Fruit fly (Drosophila melanogaster): Measurements from ENCODE around the gene CG31693.

The CG31693 gene

DNA sequence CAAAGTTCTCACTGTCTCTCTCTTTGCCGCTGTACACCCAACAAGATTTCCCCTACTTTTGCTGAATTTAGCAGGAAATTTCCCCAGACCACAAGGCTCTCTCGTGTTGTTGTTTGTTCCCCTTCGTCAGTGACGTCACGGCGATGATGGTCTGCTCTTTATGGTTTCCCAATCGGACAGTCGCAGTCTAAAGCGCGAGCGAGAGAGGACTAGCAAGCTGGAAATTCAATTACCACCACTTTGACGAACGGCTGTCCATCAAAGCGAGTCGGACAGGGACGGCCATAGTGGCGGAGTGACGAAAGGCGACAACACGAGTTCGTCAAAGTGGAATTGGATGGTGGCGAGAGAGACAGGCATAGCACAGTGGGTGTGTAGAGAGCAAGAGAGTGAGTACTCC is 9.4 kb downstream of the CG31693 start (continued):
- peak; percentile 99 for TF ChIP-seq Neu2 (GFP tag; optimal IDR thresholded peaks at IDR 0.05; ENCODE audit: borderline replicate concordance)
- peak; percentile 78 for TF ChIP-seq sens (GFP tag)
- no peak for TF ChIP-seq CG43689 (GFP tag; IDR thresholded peaks at IDR 0.05)
- peak; percentile 100 for TF ChIP-seq CG1832 (GFP tag; optimal IDR thresholded peaks at IDR 0.05)
- no peak for TF ChIP-seq CG17568 (GFP tag; optimal IDR thresholded peaks at IDR 0.05)
- TF ChIP-seq Trl (optimal IDR thresholded peaks at IDR 0.05), result peak; percentile 83 to 96
- TF ChIP-seq Trl (GFP tag; optimal IDR thresholded peaks at IDR 0.05), result peak; percentile 65
- peak; percentile 85 for TF ChIP-seq CG42726 (GFP tag; IDR thresholded peaks at IDR 0.05; ENCODE audit: partially characterized antibody)
- TF ChIP-seq CoRest (tag; optimal IDR thresholded peaks at IDR 0.05), result peak; percentile 80
- TF ChIP-seq prd (optimal IDR thresholded peaks at IDR 0.05), result no peak
- TF ChIP-seq prd (GFP tag; IDR thresholded peaks at IDR 0.05), result peak; percentile 46; the same call in 1 of the 3 replicates
- peak; percentile 75 for TF ChIP-seq crol (GFP tag; IDR thresholded peaks at IDR 0.05)
- 0 out of 2 replicates have a peak, but pooled peaks have one; percentile 11 for TF ChIP-seq GATAe (GFP tag; conservative IDR thresholded peaks at IDR 0.05)
- TF ChIP-seq CG1647 (GFP tag; optimal IDR thresholded peaks at IDR 0.05), result no peak
- no peak for TF ChIP-seq Sry-δ (GFP tag; optimal IDR thresholded peaks at IDR 0.05)
- TF ChIP-seq disco-r (GFP tag; optimal IDR thresholded peaks at IDR 0.05), result peak; percentile 16
- peak; percentile 59; the same call in 2 of the 3 replicates for TF ChIP-seq knrl (GFP tag; IDR thresholded peaks at IDR 0.05; ENCODE audit: partially characterized antibody)
- no peak for TF ChIP-seq CG10147 (GFP tag; optimal IDR thresholded peaks at IDR 0.05)
- TF ChIP-seq cas (GFP tag; IDR thresholded peaks at IDR 0.05), result no peak
- peak; percentile 1 for TF ChIP-seq Antp (GFP tag; optimal IDR thresholded peaks at IDR 0.05)
- peak; percentile 57; the same call in 1 of the 3 replicates for TF ChIP-seq Dbx (GFP tag; IDR thresholded peaks at IDR 0.05)
- peak; percentile 99 for TF ChIP-seq z (GFP tag; IDR thresholded peaks at IDR 0.05)
- TF ChIP-seq ftz-f1 (GFP tag; optimal IDR thresholded peaks at IDR 0.05), result peak; percentile 68
- no peak for TF ChIP-seq CG2678 (tag; optimal IDR thresholded peaks at IDR 0.05)
- TF ChIP-seq tin (GFP tag; optimal IDR thresholded peaks at IDR 0.05), result no peak
- peak; percentile 99 for TF ChIP-seq abd-A (tag; optimal IDR thresholded peaks at IDR 0.05)
- TF ChIP-seq Scr (GFP tag; IDR thresholded peaks at IDR 0.05; ENCODE audit: partially characterized antibody), result peak; percentile 61
- peak; percentile 89 for TF ChIP-seq Deaf1 (tag; optimal IDR thresholded peaks at IDR 0.05)
- peak; percentile 76 for TF ChIP-seq ash1 (GFP tag; optimal IDR thresholded peaks at IDR 0.05)
- TF ChIP-seq HLH4C (GFP tag; IDR thresholded peaks at IDR 0.05; ENCODE audit: partially characterized antibody), result peak; percentile 74
- no peak for TF ChIP-seq hb (GFP tag; IDR thresholded peaks at IDR 0.05; ENCODE audit: partially characterized antibody)
- TF ChIP-seq wor (GFP tag; IDR thresholded peaks at IDR 0.05), result no peak
- 0 out of 3 replicates have a peak, but pooled peaks have one; percentile 58 for TF ChIP-seq CG34224 (GFP tag; IDR thresholded peaks at IDR 0.05; ENCODE audit: partially characterized antibody)
- peak; percentile 28 for TF ChIP-seq Vsx1 (GFP tag; optimal IDR thresholded peaks at IDR 0.05)
- peak; percentile 2 for TF ChIP-seq psq (GFP tag; optimal IDR thresholded peaks at IDR 0.05)
- TF ChIP-seq pb (GFP tag; optimal IDR thresholded peaks at IDR 0.05), result peak; percentile 65
- peak; percentile 83 for TF ChIP-seq seq (GFP tag; IDR thresholded peaks at IDR 0.05)
- peak; percentile 85 for TF ChIP-seq cg (GFP tag; optimal IDR thresholded peaks at IDR 0.05)
- peak; percentile 43 for TF ChIP-seq CG33557 (GFP tag; optimal IDR thresholded peaks at IDR 0.05)
- TF ChIP-seq ci (GFP tag; IDR thresholded peaks at IDR 0.05), result no peak
- no peak for TF ChIP-seq C15 (GFP tag; IDR thresholded peaks at IDR 0.05)
- TF ChIP-seq Jarid2 (GFP tag; optimal IDR thresholded peaks at IDR 0.05), result peak; percentile 77
- peak; percentile 48 for TF ChIP-seq hkb (optimal IDR thresholded peaks at IDR 0.05)
- TF ChIP-seq hkb (GFP tag; IDR thresholded peaks at IDR 0.05), result no peak
- TF ChIP-seq chif (GFP tag; optimal IDR thresholded peaks at IDR 0.05), result peak in 1 of 2 experiments; percentile 7
- no peak for TF ChIP-seq CG10274 (GFP tag; optimal IDR thresholded peaks at IDR 0.05)
- TF ChIP-seq al (GFP tag; IDR thresholded peaks at IDR 0.05), result 0 out of 2 replicates have a peak, but pooled peaks have one; percentile 13
- peak; percentile 52 for TF ChIP-seq CG8924 (tag; optimal IDR thresholded peaks at IDR 0.05)
- TF ChIP-seq CG7745 (tag; optimal IDR thresholded peaks at IDR 0.05), result peak; percentile 26
- no peak for TF ChIP-seq Meics (GFP tag; optimal IDR thresholded peaks at IDR 0.05)
- no peak for TF ChIP-seq Hand (GFP tag; optimal IDR thresholded peaks at IDR 0.05)

All from whole organism, embryonic.